Worm (Caenorhabditis elegans) whole organism, young adult: ENCODE data around the gene bgal-2.
A peak's percentile ranks its signal among the peaks of the same experiment; 100 is the strongest.

Experiments used
- B0336.3 ChIP-seq: fragments of 200-800 bp; sonication (Bioruptor generic); IDR thresholded peaks from 2 replicates; pipeline ENCODE4 v1.3.6; 2022; ENCODE audit warnings: missing genetic modification characterization, missing compliant biosample characterization
- C06A6.2 ChIP-seq: fragments of 200-800 bp; sonication (Bioruptor generic); conservative IDR thresholded peaks from 2 replicates; pipeline ENCODE4 v1.3.6; 2022; ENCODE audit warnings: missing genetic modification characterization, missing compliant biosample characterization
- C17E4.6 ChIP-seq: fragments of 200-800 bp; sonication (Bioruptor generic); IDR thresholded peaks from 2 replicates; pipeline ENCODE4 v1.3.6; 2022; ENCODE audit warnings: missing genetic modification reagents, missing genetic modification characterization, missing compliant biosample characterization
- F39B2.1 ChIP-seq: fragments of 200-800 bp; sonication (Bioruptor generic); IDR thresholded peaks from 2 replicates; pipeline ENCODE4 v1.3.6; 2022; ENCODE audit warnings: missing genetic modification reagents, missing genetic modification characterization, missing compliant biosample characterization
- F49E8.2 ChIP-seq: sonication (generic microtip); optimal IDR thresholded peaks from 3 replicates; lab custom pipeline; 2017; ENCODE audit warnings: missing genetic modification characterization, mild to moderate bottlenecking, missing compliant biosample characterization, antibody characterized with exemption, moderate library complexity; ENCODE audit not compliant: insufficient read depth
- K11D2.4 ChIP-seq: fragments of 200-800 bp; sonication (Bioruptor generic); IDR thresholded peaks from 2 replicates; pipeline ENCODE4 v1.3.6; 2022; ENCODE audit warnings: missing genetic modification reagents, missing genetic modification characterization, missing compliant biosample characterization
- K12H6.12 ChIP-seq: fragments of 200-800 bp; sonication (Bioruptor generic); optimal IDR thresholded peaks from 2 replicates; lab custom pipeline; 2018; ENCODE audit warnings: mild to moderate bottlenecking, missing genetic modification characterization, missing compliant biosample characterization
- ZK185.1 ChIP-seq: sonication (generic microtip); optimal IDR thresholded peaks from 2 replicates; lab custom pipeline; 2016; ENCODE audit warnings: mild to moderate bottlenecking, missing genetic modification characterization, missing compliant biosample characterization; ENCODE audit not compliant: poor library complexity, severe bottlenecking
- atf-7 ChIP-seq: sonication (generic microtip); optimal IDR thresholded peaks from 2 replicates; lab custom pipeline; 2017; ENCODE audit warnings: mild to moderate bottlenecking, missing genetic modification characterization, missing compliant biosample characterization
- attf-5 ChIP-seq: fragments of 200-800 bp; sonication (Bioruptor generic); optimal IDR thresholded peaks from 2 replicates; lab custom pipeline; 2018; ENCODE audit warnings: mild to moderate bottlenecking, missing genetic modification characterization, missing compliant biosample characterization
- cebp-1 ChIP-seq, 2 experiments: fragments of 200-800 bp in 1 of 2; sonication (Bioruptor generic) in 1 of 2; sonication (generic microtip) in 1 of 2; IDR thresholded peaks in 1 of 2; optimal IDR thresholded peaks in 1 of 2; 2 replicates each; pipeline versions ENCODE4 v1.3.6 to Lab custom; 2017 to 2022; ENCODE audit warnings: missing compliant biosample characterization in 2 of 2, missing genetic modification characterization in 2 of 2, mild to moderate bottlenecking in 1 of 2, missing genetic modification reagents in 1 of 2, moderate library complexity in 1 of 2
- ceh-27 ChIP-seq: fragments of 200-800 bp; sonication (Bioruptor generic); optimal IDR thresholded peaks from 2 replicates; lab custom pipeline; 2018; ENCODE audit warnings: mild to moderate bottlenecking, missing genetic modification characterization, moderate library complexity, missing compliant biosample characterization
- chd-7 ChIP-seq: sonication (generic microtip); optimal IDR thresholded peaks from 2 replicates; lab custom pipeline; 2016; ENCODE audit warnings: mild to moderate bottlenecking, missing genetic modification characterization, moderate library complexity, missing compliant biosample characterization
- dox-1 ChIP-seq: fragments of 200-800 bp; sonication (Bioruptor generic); IDR thresholded peaks from 2 replicates; pipeline ENCODE4 v1.3.6; 2022; ENCODE audit warnings: missing genetic modification reagents, missing genetic modification characterization, missing compliant biosample characterization
- dpff-1 ChIP-seq: sonication (generic microtip); optimal IDR thresholded peaks from 2 replicates; lab custom pipeline; 2017; ENCODE audit warnings: mild to moderate bottlenecking, missing genetic modification characterization, missing compliant biosample characterization
- ets-4 ChIP-seq: fragments of 200-800 bp; sonication (Bioruptor generic); optimal IDR thresholded peaks from 2 replicates; lab custom pipeline; 2018; ENCODE audit warnings: mild to moderate bottlenecking, missing genetic modification characterization, missing compliant biosample characterization
- hmg-1.2 ChIP-seq: fragments of 200-800 bp; sonication (Bioruptor generic); IDR thresholded peaks from 2 replicates; pipeline ENCODE4 v1.3.6; 2022; ENCODE audit warnings: missing genetic modification reagents, missing genetic modification characterization, missing compliant biosample characterization
- hsf-1 ChIP-seq: fragments of 200-800 bp; sonication (Bioruptor generic); IDR thresholded peaks from 2 replicates; pipeline ENCODE4 v1.3.6; 2022; ENCODE audit warnings: missing genetic modification reagents, missing genetic modification characterization, missing compliant biosample characterization
- lag-1 ChIP-seq: fragments of 200-800 bp; sonication (Bioruptor generic); IDR thresholded peaks from 2 replicates; pipeline ENCODE4 v1.3.6; 2022; ENCODE audit warnings: missing genetic modification reagents, missing genetic modification characterization, missing compliant biosample characterization
- let-526 ChIP-seq: fragments of 200-800 bp; sonication (Bioruptor generic); IDR thresholded peaks from 2 replicates; pipeline ENCODE4 v1.3.6; 2022; ENCODE audit warnings: missing genetic modification reagents, missing genetic modification characterization, missing compliant biosample characterization
- let-607 ChIP-seq, 2 experiments: fragments of 200-800 bp in 1 of 2; sonication (Bioruptor generic) in 1 of 2; sonication (generic microtip) in 1 of 2; optimal IDR thresholded peaks; 2 replicates each; lab custom pipeline; 2016 to 2018; ENCODE audit warnings: mild to moderate bottlenecking in 2 of 2, missing compliant biosample characterization in 2 of 2, missing genetic modification characterization in 2 of 2, moderate library complexity in 2 of 2, missing genotype in 1 of 2
- lin-26 ChIP-seq: fragments of 200-800 bp; sonication (Bioruptor generic); IDR thresholded peaks from 2 replicates; pipeline ENCODE4 v1.3.6; 2022; ENCODE audit warnings: missing genetic modification reagents, missing genetic modification characterization, missing compliant biosample characterization
- lin-40 ChIP-seq: sonication (generic microtip); optimal IDR thresholded peaks from 2 replicates; lab custom pipeline; 2016; ENCODE audit warnings: missing genetic modification characterization, mild to moderate bottlenecking, missing compliant biosample characterization, missing genotype, missing genetic modification reagents
- mcd-1 ChIP-seq: fragments of 200-800 bp; sonication (Bioruptor generic); IDR thresholded peaks from 2 replicates; pipeline ENCODE4 v1.3.6; 2022; ENCODE audit warnings: missing genetic modification reagents, missing genetic modification characterization, missing compliant biosample characterization
- nfya-1 ChIP-seq: sonication (generic microtip); optimal IDR thresholded peaks from 2 replicates; lab custom pipeline; 2017; ENCODE audit warnings: antibody characterized with exemption, missing compliant biosample characterization, missing genetic modification characterization, borderline replicate concordance; ENCODE audit not compliant: insufficient read depth
- nhr-120 ChIP-seq: fragments of 200-800 bp; sonication (Bioruptor generic); IDR thresholded peaks from 2 replicates; pipeline ENCODE4 v1.3.6; 2022; ENCODE audit warnings: missing genetic modification characterization, missing compliant biosample characterization
- nhr-179 ChIP-seq: sonication (generic microtip); optimal IDR thresholded peaks from 2 replicates; lab custom pipeline; 2016; ENCODE audit warnings: mild to moderate bottlenecking, missing genetic modification characterization, missing compliant biosample characterization
- nhr-80 ChIP-seq: sonication (generic microtip); optimal IDR thresholded peaks from 2 replicates; lab custom pipeline; 2016; ENCODE audit warnings: missing genetic modification characterization, missing compliant biosample characterization
- nhr-90 ChIP-seq: sonication (generic microtip); optimal IDR thresholded peaks from 2 replicates; lab custom pipeline; 2016; ENCODE audit warnings: missing genotype, mild to moderate bottlenecking, missing genetic modification characterization, missing compliant biosample characterization
- pbrm-1 ChIP-seq: fragments of 200-800 bp; sonication (Bioruptor generic); IDR thresholded peaks from 2 replicates; pipeline ENCODE4 v1.3.6; 2022; ENCODE audit warnings: missing genetic modification reagents, missing genetic modification characterization, missing compliant biosample characterization
- pha-4 ChIP-seq: fragments of 150-350 bp; sonication (generic microtip); optimal IDR thresholded peaks from 2 replicates; lab custom pipeline; 2014; ENCODE audit warnings: missing biosample characterization, missing genetic modification reagents, missing genetic modification characterization
- repo-1 ChIP-seq: sonication (generic microtip); optimal IDR thresholded peaks from 2 replicates; lab custom pipeline; 2017; ENCODE audit warnings: mild to moderate bottlenecking, missing genetic modification characterization, missing compliant biosample characterization
- snpc-4 ChIP-seq, 5 experiments: fragments of 150-350 bp in 1 of 5; sonication (generic microtip) in 4 of 5; optimal IDR thresholded peaks; 2 replicates each; lab custom pipeline; 2014 to 2018; ENCODE audit warnings: missing genetic modification characterization in 5 of 5, missing biosample characterization in 3 of 5, antibody characterized with exemption in 2 of 5, mild to moderate bottlenecking in 2 of 5, missing compliant biosample characterization in 2 of 5, missing genotype in 2 of 5, moderate library complexity in 2 of 5, missing genetic modification reagents in 1 of 5
- tbp1 ChIP-seq: fragments of 200-800 bp; sonication (Bioruptor generic); optimal IDR thresholded peaks from 2 replicates; lab custom pipeline; 2018; ENCODE audit warnings: mild to moderate bottlenecking, missing genetic modification characterization, missing compliant biosample characterization
- tlf-1 ChIP-seq: fragments of 200-800 bp; sonication (Bioruptor generic); optimal IDR thresholded peaks from 2 replicates; lab custom pipeline; 2018; ENCODE audit warnings: mild to moderate bottlenecking, missing genetic modification characterization, missing compliant biosample characterization
- unc-62 ChIP-seq: fragments of 150-350 bp; optimal IDR thresholded peaks from 2 replicates; lab custom pipeline; 2014; ENCODE audit warnings: missing biosample characterization, missing genetic modification reagents, missing genetic modification characterization
- zfh-2 ChIP-seq: fragments of 200-800 bp; sonication (Bioruptor generic); conservative IDR thresholded peaks from 2 replicates; pipeline ENCODE4 v1.3.6; 2022; ENCODE audit warnings: missing genetic modification reagents, missing genetic modification characterization, missing compliant biosample characterization
- ztf-22 ChIP-seq: fragments of 200-800 bp; sonication (Bioruptor generic); optimal IDR thresholded peaks from 2 replicates; lab custom pipeline; 2018; ENCODE audit warnings: mild to moderate bottlenecking, missing genetic modification characterization, moderate library complexity, missing compliant biosample characterization
- ztf-25 ChIP-seq: fragments of 200-800 bp; sonication (Bioruptor generic); IDR thresholded peaks from 2 replicates; pipeline ENCODE4 v1.3.6; 2022; ENCODE audit warnings: missing genetic modification reagents, missing genetic modification characterization, missing compliant biosample characterization
- ztf-26 ChIP-seq: sonication (generic microtip); optimal IDR thresholded peaks from 2 replicates; lab custom pipeline; 2017; ENCODE audit warnings: missing genetic modification characterization, missing compliant biosample characterization

Gene bgal-2

ce11 chrX:6747906-6748356 lies 36.3 kb upstream of the bgal-2 start:
- TF ChIP-seq nhr-179 (tag; lab: Kevin White, UChicago) (no peak), nfya-1 (tag; lab: Kevin White, UChicago) (no peak), C17E4.6 (no peak), pha-4 (tag; lab: Kevin White, UChicago) (peak; percentile 17), nhr-80 (tag; lab: Kevin White, UChicago) (peak; percentile 94), F39B2.1 (no peak), C06A6.2 (GFP tag; lab: Robert Waterston, UW) (peak; percentile 47), hmg-1.2 (GFP tag; lab: Robert Waterston, UW) (0 out of 2 replicates have a peak, but pooled peaks have one; percentile 11), ets-4 (peak; percentile 62), lag-1 (GFP tag; lab: Robert Waterston, UW) (no peak), ztf-25 (no peak), zfh-2 (GFP tag; lab: Robert Waterston, UW) (peak; percentile 68), lin-26 (GFP tag; lab: Robert Waterston, UW) (0 out of 2 replicates have a peak, but pooled peaks have one; percentile 13), K12H6.12 (tag; lab: Kevin White, UChicago) (peak; percentile 3), repo-1 (tag; lab: Kevin White, UChicago) (no peak), dox-1 (GFP tag; lab: Robert Waterston, UW) (peak; percentile 58), let-607 (tag; optimal IDR thresholded peaks at IDR 0.05; lab: Kevin White, UChicago) (peak; percentile 73 to 75), tlf-1 (peak; percentile 28), B0336.3 (GFP tag; lab: Robert Waterston, UW) (peak; percentile 40; the same call in 1 of the 2 replicates), atf-7 (tag; lab: Kevin White, UChicago) (peak; percentile 71), nhr-90 (peak; percentile 38), nhr-120 (GFP tag; lab: Robert Waterston, UW) (no peak), dpff-1 (tag; lab: Kevin White, UChicago) (no peak), attf-5 (GFP tag; lab: Kevin White, UChicago) (peak; percentile 52), unc-62 (peak; percentile 77), ZK185.1 (peak; percentile 42), cebp-1 (GFP tag; IDR thresholded peaks at IDR 0.05; lab: Robert Waterston, UW) (no peak), cebp-1 (tag; optimal IDR thresholded peaks at IDR 0.05; lab: Kevin White, UChicago) (peak; percentile 72), pbrm-1 (GFP tag; lab: Robert Waterston, UW) (no peak), hsf-1 (GFP tag; lab: Robert Waterston, UW) (no peak), let-526 (GFP tag; lab: Robert Waterston, UW) (0 out of 2 replicates have a peak, but pooled peaks have one; percentile 36), chd-7 (peak; percentile 56), ztf-22 (GFP tag; lab: Kevin White, UChicago) (peak; percentile 48), K11D2.4 (0 out of 2 replicates have a peak, but pooled peaks have one; percentile 16), tbp1 (GFP tag; lab: Kevin White, UChicago) (peak; percentile 36), F49E8.2 (tag; lab: Kevin White, UChicago) (no peak), ceh-27 (GFP tag; lab: Kevin White, UChicago) (peak; percentile 26), snpc-4 (GFP tag; optimal IDR thresholded peaks at IDR 0.05; lab: Kevin White, UChicago) (no peak), snpc-4 (tag; optimal IDR thresholded peaks at IDR 0.05; lab: Kevin White, UChicago) (peak in 1 of 4 experiments; percentile 3), ztf-26 (tag; lab: Kevin White, UChicago) (peak; percentile 7), mcd-1 (GFP tag; lab: Robert Waterston, UW) (peak; percentile 39; the same call in 1 of the 2 replicates), lin-40 (tag; lab: Kevin White, UChicago) (peak; percentile 61)
